Worm (Caenorhabditis elegans): Measurements from ENCODE around the gene tin-9.2.
A peak's percentile ranks its signal among the peaks of the same experiment; 100 is the strongest.

The tin-9.2 gene

ce11 chrIV:13079119-13079518 lies 19.7 kb upstream of the tin-9.2 start, which contains the start of gene C39E9.8:
TSS of gene C39E9.8 (plus strand) at chrIV:13079446.
- TF ChIP-seq ets-7 (tag; optimal IDR thresholded peaks at IDR 0.05) = no peak
- no peak for TF ChIP-seq flt-1 (GFP tag; IDR thresholded peaks at IDR 0.05)
- no peak for TF ChIP-seq tbx-11 (GFP tag; IDR thresholded peaks at IDR 0.05)
- no peak for TF ChIP-seq ama-1 (optimal IDR thresholded peaks at IDR 0.05)
- no peak for TF ChIP-seq F13C5.2 (tag; optimal IDR thresholded peaks at IDR 0.05)
- no peak for TF ChIP-seq aly-1 (tag; optimal IDR thresholded peaks at IDR 0.05)
- TF ChIP-seq tbx-37 (GFP tag; conservative IDR thresholded peaks at IDR 0.05) = no peak
- TF ChIP-seq scrt-1 (GFP tag; IDR thresholded peaks at IDR 0.05) = no peak
- no peak for TF ChIP-seq sea-1 (GFP tag; conservative IDR thresholded peaks at IDR 0.05)
- TF ChIP-seq tra-4 (tag; optimal IDR thresholded peaks at IDR 0.05) = no peak
- no peak for TF ChIP-seq hnd-1 (tag; optimal IDR thresholded peaks at IDR 0.05)
- TF ChIP-seq hmg-4 (GFP tag; optimal IDR thresholded peaks at IDR 0.05) = no peak
- no peak for TF ChIP-seq ceh-13 (GFP tag; optimal IDR thresholded peaks at IDR 0.05)
- no peak for TF ChIP-seq B0310.2 (tag; optimal IDR thresholded peaks at IDR 0.05)

ce11 chrIV:13080185-13080584 lies 18.6 kb upstream of the tin-9.2 start:
- TF ChIP-seq tbx-37 (GFP tag; conservative IDR thresholded peaks at IDR 0.05) (no peak), scrt-1 (GFP tag; IDR thresholded peaks at IDR 0.05) (no peak), flt-1 (GFP tag; IDR thresholded peaks at IDR 0.05) (no peak)

DNA sequence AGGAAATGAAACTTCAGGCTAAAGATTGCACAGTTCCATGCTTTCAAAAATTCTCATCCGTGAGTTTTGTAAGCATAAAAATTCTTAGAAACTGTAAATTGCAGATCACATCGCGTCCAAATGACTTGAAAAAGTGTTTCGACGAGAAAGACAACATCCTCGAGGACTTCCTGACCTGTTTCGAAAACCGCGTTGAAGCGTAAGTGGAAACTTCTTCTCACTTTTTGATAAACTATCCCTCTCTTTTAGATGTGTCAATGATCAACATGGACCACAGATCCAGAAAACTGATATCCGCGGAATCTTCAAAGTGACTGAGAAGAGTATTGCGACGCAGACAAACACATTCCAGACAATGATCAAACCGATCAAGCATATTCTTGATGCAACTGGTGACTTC lies 17.9 kb upstream of the tin-9.2 start:
- TF ChIP-seq hmg-4 (GFP tag; optimal IDR thresholded peaks at IDR 0.05) = no peak
- no peak for TF ChIP-seq ceh-36 (tag; optimal IDR thresholded peaks at IDR 0.05)
- no peak for TF ChIP-seq sea-1 (GFP tag; conservative IDR thresholded peaks at IDR 0.05)
- no peak for TF ChIP-seq B0310.2 (tag; optimal IDR thresholded peaks at IDR 0.05)
- no peak for TF ChIP-seq F13C5.2 (tag; optimal IDR thresholded peaks at IDR 0.05)
- no peak for TF ChIP-seq ets-7 (tag; optimal IDR thresholded peaks at IDR 0.05)
- no peak for TF ChIP-seq ama-1 (optimal IDR thresholded peaks at IDR 0.05)
- TF ChIP-seq hnd-1 (tag; optimal IDR thresholded peaks at IDR 0.05) = no peak
- TF ChIP-seq tra-4 (tag; optimal IDR thresholded peaks at IDR 0.05) = no peak

DNA sequence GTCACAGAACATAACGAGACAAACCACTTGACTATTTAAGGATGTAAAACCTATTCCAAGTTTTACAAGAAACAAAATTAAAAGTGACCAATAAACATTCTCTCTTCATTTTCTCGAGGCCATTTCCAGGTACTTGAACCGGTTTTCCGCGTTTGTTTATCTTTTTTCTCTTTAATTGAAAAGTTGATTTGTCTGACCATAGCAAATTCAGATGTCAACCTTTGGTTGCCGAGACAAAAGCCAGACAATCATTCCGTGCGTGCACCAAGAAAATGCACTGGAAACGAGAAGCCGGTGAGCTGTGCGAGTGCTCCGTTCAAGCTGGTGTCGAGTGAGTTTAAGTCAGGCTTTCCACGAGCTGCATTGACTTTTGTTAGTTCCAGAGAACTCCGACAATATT lies 16.7 kb upstream of the tin-9.2 start:
- TF ChIP-seq hnd-1 (tag; optimal IDR thresholded peaks at IDR 0.05) = no peak
- TF ChIP-seq ama-1 (optimal IDR thresholded peaks at IDR 0.05) = no peak
- TF ChIP-seq tra-4 (tag; optimal IDR thresholded peaks at IDR 0.05) = no peak
- no peak for TF ChIP-seq hmg-4 (GFP tag; optimal IDR thresholded peaks at IDR 0.05)
- no peak for TF ChIP-seq ceh-13 (GFP tag; optimal IDR thresholded peaks at IDR 0.05)
- TF ChIP-seq ceh-36 (tag; optimal IDR thresholded peaks at IDR 0.05) = no peak

ce11 chrIV:13082836-13083763 lies 15.7 kb upstream of the tin-9.2 start:
- TF ChIP-seq tra-4 (tag; optimal IDR thresholded peaks at IDR 0.05) (no peak), scrt-1 (GFP tag; IDR thresholded peaks at IDR 0.05) (no peak), B0310.2 (tag; optimal IDR thresholded peaks at IDR 0.05) (no peak), flt-1 (GFP tag; IDR thresholded peaks at IDR 0.05) (no peak), tbx-11 (GFP tag; IDR thresholded peaks at IDR 0.05) (no peak)

DNA sequence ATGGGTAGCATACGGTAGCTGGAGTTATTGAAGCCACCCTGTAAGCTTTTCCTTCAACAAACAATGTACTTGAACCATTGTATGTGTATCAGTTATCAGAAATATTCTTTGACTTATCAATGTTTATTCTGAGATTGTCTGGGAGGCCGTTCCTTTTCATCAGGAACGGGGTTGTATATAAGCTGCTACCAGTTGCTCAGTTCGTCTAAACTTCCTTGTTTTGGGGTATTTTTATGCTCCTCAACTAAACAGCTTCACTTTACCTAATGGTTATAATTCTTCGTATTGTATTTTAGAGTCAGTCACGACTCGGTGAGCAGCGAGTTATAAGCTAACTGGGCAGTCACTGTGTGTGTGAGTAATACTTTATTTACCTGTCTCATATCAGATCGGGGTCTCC lies 13.1 kb upstream of the tin-9.2 start:
- no peak for TF ChIP-seq pes-1 (GFP tag; IDR thresholded peaks at IDR 0.05)

ce11 chrIV:13086705-13087104 lies 12.1 kb upstream of the tin-9.2 start, which contains the start of gene spin-2:
TSS of gene spin-2 (plus strand) at chrIV:13087005.
- TF ChIP-seq tbx-37 (GFP tag; conservative IDR thresholded peaks at IDR 0.05) = no peak
- TF ChIP-seq hnd-1 (tag; optimal IDR thresholded peaks at IDR 0.05) = no peak
- no peak for TF ChIP-seq flt-1 (GFP tag; IDR thresholded peaks at IDR 0.05)
- TF ChIP-seq scrt-1 (GFP tag; IDR thresholded peaks at IDR 0.05) = no peak
- TF ChIP-seq aly-1 (tag; optimal IDR thresholded peaks at IDR 0.05) = no peak
- no peak for TF ChIP-seq hmg-4 (GFP tag; optimal IDR thresholded peaks at IDR 0.05)
- no peak for TF ChIP-seq F13C5.2 (tag; optimal IDR thresholded peaks at IDR 0.05)
- TF ChIP-seq ets-7 (tag; optimal IDR thresholded peaks at IDR 0.05) = no peak
- TF ChIP-seq ceh-13 (GFP tag; optimal IDR thresholded peaks at IDR 0.05) = no peak
- no peak for TF ChIP-seq B0310.2 (tag; optimal IDR thresholded peaks at IDR 0.05)
- no peak for TF ChIP-seq hmbx-1 (tag; optimal IDR thresholded peaks at IDR 0.05)
- TF ChIP-seq sea-1 (GFP tag; conservative IDR thresholded peaks at IDR 0.05) = no peak
- TF ChIP-seq tbx-11 (GFP tag; IDR thresholded peaks at IDR 0.05) = no peak
- no peak for TF ChIP-seq ama-1 (optimal IDR thresholded peaks at IDR 0.05)
- TF ChIP-seq tra-4 (tag; optimal IDR thresholded peaks at IDR 0.05) = no peak
- TF ChIP-seq pes-1 (GFP tag; IDR thresholded peaks at IDR 0.05) = no peak
- no peak for TF ChIP-seq ceh-36 (tag; optimal IDR thresholded peaks at IDR 0.05)

- TF ChIP-seq B0310.2 (tag; optimal IDR thresholded peaks at IDR 0.05) = no peak
- peak; percentile 42 for TF ChIP-seq hmg-4 (GFP tag; optimal IDR thresholded peaks at IDR 0.05)
Measured at ce11 chrIV:13089671-13090242, 9.0 kb upstream of the tin-9.2 start.
